Fruit fly (Drosophila melanogaster) whole organism, prepupa: ENCODE results near the gene Galk.

Source experiments
- CG11762 ChIP-seq: fragments of 200-800 bp; sonication (Bioruptor generic); optimal IDR thresholded peaks from 3 replicates; lab custom pipeline; 2016; ENCODE audit warnings: missing biosample characterization, missing genetic modification characterization; ENCODE audit not compliant: insufficient read depth
- CG11902 ChIP-seq: fragments of 200-800 bp; sonication (Bioruptor generic); optimal IDR thresholded peaks from 3 replicates; lab custom pipeline; 2016; ENCODE audit warnings: missing biosample characterization, missing genetic modification characterization
- CG15336 ChIP-seq: fragments of 200-800 bp; sonication (Bioruptor generic); IDR thresholded peaks from 2 replicates; pipeline ENCODE4 v1.3.6; 2022; ENCODE audit warnings: missing biosample characterization, missing genetic modification characterization
- CG6854 ChIP-seq: fragments of 200-800 bp; sonication (Bioruptor generic); optimal IDR thresholded peaks from 2 replicates; lab custom pipeline; 2017; ENCODE audit warnings: missing biosample characterization, mild to moderate bottlenecking, missing genetic modification characterization
- CG9139 ChIP-seq: fragments of 200-800 bp; sonication (Bioruptor generic); optimal IDR thresholded peaks from 3 replicates; lab custom pipeline; 2017; ENCODE audit warnings: missing biosample characterization, mild to moderate bottlenecking, missing genetic modification characterization
- Eip93F ChIP-seq: fragments of 200-800 bp; sonication (Bioruptor generic); optimal IDR thresholded peaks from 2 replicates; lab custom pipeline; 2016; ENCODE audit warnings: missing biosample characterization, mild to moderate bottlenecking, missing genetic modification characterization
- Hr38 ChIP-seq: sonication (Bioruptor generic); optimal IDR thresholded peaks from 2 replicates; lab custom pipeline; 2016; ENCODE audit warnings: missing biosample characterization, missing genetic modification characterization
- Sox15 ChIP-seq: fragments of 200-800 bp; sonication (Bioruptor generic); optimal IDR thresholded peaks from 3 replicates; lab custom pipeline; 2016; ENCODE audit warnings: missing biosample characterization, missing genetic modification characterization
- fkh ChIP-seq: fragments of 200-800 bp; sonication (Bioruptor generic); optimal IDR thresholded peaks from 3 replicates; lab custom pipeline; 2017; ENCODE audit warnings: missing biosample characterization, mild to moderate bottlenecking, missing genetic modification characterization, moderate library complexity

DNA sequence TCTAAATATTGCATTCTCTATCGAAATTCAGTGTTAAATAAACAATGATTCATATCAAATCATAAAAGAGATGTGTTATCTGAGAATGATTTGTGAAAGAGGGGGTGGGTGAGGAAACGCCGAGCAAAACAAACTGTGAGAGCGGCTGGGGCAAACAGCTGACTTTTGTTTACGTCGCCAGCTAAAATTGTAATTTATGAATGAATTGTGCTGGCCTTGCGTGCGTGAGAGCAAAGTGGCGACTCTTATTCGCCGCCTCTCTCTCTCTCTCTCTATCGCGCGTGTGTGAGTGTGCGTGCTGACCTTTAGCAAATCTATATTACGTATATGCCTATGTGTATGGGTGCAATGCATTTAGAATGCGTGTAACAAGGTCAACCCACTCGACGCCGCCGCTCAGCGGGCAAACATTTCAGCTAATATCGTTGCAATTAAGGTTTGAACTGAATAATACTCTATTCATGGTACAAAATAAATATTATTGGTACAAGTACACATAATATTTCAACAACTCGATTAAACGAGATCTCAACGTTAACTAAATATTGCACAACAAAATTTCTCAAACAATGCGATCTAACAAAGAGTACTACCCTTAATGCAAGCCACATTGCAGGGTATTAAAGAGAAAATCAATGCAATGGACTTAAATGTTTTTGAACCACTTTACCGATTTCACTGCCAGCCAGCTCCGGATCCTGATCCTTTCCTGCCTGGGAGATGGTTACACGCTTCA lies 7.0 kb downstream of the Galk start:
- TF ChIP-seq CG15336 (GFP tag; lab: Robert Waterston, UW), result peak; percentile 86
- no peak for TF ChIP-seq Sox15 (GFP tag; lab: Kevin White, UChicago)
- TF ChIP-seq fkh, result peak; percentile 67
- TF ChIP-seq CG9139, result no peak
- TF ChIP-seq CG11762 (GFP tag; lab: Kevin White, UChicago), result no peak
- TF ChIP-seq CG6854, result no peak
- no peak for TF ChIP-seq Hr38 (GFP tag; lab: Kevin White, UChicago)
- no peak for TF ChIP-seq Eip93F (GFP tag; lab: Kevin White, UChicago)
- TF ChIP-seq CG11902 (GFP tag; lab: Kevin White, UChicago), result no peak
